Worm (Caenorhabditis elegans) whole organism, L4 larva: ENCODE measurements around the gene tag-77.

Source experiments
- R02D3.7 ChIP-seq: fragments of 150-350 bp; sonication (generic microtip); optimal IDR thresholded peaks from 3 replicates; lab custom pipeline; 2014; ENCODE audit warnings: missing biosample characterization, missing genetic modification characterization
- ceh-44 ChIP-seq: fragments of 200-800 bp; sonication (Bioruptor generic); IDR thresholded peaks from 2 replicates; pipeline ENCODE4 v1.3.6; 2022; ENCODE audit warnings: missing genetic modification reagents, missing genetic modification characterization, missing compliant biosample characterization
- egl-27 ChIP-seq: sonication (generic microtip); optimal IDR thresholded peaks from 3 replicates; lab custom pipeline; 2017; ENCODE audit warnings: missing biosample characterization, missing genetic modification reagents, missing genetic modification characterization
- hlh-30 ChIP-seq: sonication (generic microtip); optimal IDR thresholded peaks from 2 replicates; lab custom pipeline; 2017; ENCODE audit warnings: antibody characterized with exemption, mild to moderate bottlenecking, missing genetic modification characterization, missing compliant biosample characterization; ENCODE audit not compliant: insufficient read depth
- hmg-1.1 ChIP-seq: fragments of 200-800 bp; sonication (Bioruptor generic); IDR thresholded peaks from 2 replicates; pipeline ENCODE4 v1.3.6; 2022; ENCODE audit warnings: missing genetic modification reagents, missing genetic modification characterization, missing compliant biosample characterization
- nhr-77 ChIP-seq: fragments of 150-350 bp; optimal IDR thresholded peaks from 2 replicates; lab custom pipeline; 2014; ENCODE audit warnings: missing biosample characterization, missing genetic modification characterization
- skn-1 ChIP-seq: fragments of 150-350 bp; optimal IDR thresholded peaks from 2 replicates; lab custom pipeline; 2014; ENCODE audit warnings: missing biosample characterization, missing genetic modification characterization
- snpc-4 ChIP-seq: fragments of 150-350 bp; optimal IDR thresholded peaks from 2 replicates; lab custom pipeline; 2014; ENCODE audit warnings: missing biosample characterization, missing genetic modification characterization
- unc-130 ChIP-seq: sonication (generic microtip); optimal IDR thresholded peaks from 2 replicates; lab custom pipeline; 2016; ENCODE audit warnings: missing genetic modification reagents, missing genetic modification characterization, missing compliant biosample characterization
- ztf-11 ChIP-seq: fragments of 150-350 bp; optimal IDR thresholded peaks from 2 replicates; lab custom pipeline; 2014; ENCODE audit warnings: missing biosample characterization, missing genetic modification characterization

DNA sequence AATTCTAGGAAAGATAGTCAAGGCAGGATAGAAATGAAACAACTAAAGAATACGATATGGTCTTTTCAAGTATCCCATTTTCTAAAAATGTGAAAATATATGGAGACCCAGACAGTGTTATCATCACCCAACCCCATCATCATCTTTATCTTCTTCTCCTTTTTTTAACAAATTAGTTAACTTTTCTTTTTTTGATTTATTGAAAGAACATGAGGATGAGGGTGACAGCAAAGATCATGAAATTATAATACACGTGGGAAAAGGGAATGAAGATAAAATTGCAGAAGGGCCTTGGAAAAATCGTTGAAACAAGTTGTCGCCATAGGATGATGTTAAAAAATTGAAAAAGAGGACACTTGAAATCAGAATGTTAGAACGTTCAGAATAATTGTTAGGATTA, 46.2 kb downstream of the tag-77 start:
- TF ChIP-seq skn-1 (tag; lab: Kevin White, UChicago) (no peak), R02D3.7 (no peak), snpc-4 (tag; lab: Kevin White, UChicago) (no peak), egl-27 (tag; lab: Kevin White, UChicago) (no peak), unc-130 (GFP tag; lab: Kevin White, UChicago) (no peak), hmg-1.1 (GFP tag; lab: Robert Waterston, UW) (no peak), ztf-11 (no peak), ceh-44 (no peak), nhr-77 (tag; lab: Kevin White, UChicago) (no peak), hlh-30 (peak; percentile 22)
